Worm (Caenorhabditis elegans): ENCODE data around the gene ZC504.1.
A peak's percentile ranks its signal among the peaks of the same experiment; 100 is the strongest.

ZC504.1 gene

ce11 chrX:10396509-10397292 is 10.2 kb upstream of the ZC504.1 start, which contains the start of gene pkn-1 (continued):
- TF ChIP-seq jun-1 (tag; optimal IDR thresholded peaks at IDR 0.05) = no peak

ce11 chrX:10401118-10401517 is 5.8 kb upstream of the ZC504.1 start:
- TF ChIP-seq unc-62 (GFP tag; optimal IDR thresholded peaks at IDR 0.05 in 1 of 2) (peak in 1 of 2 experiments; percentile 91), unc-62 (tag; optimal IDR thresholded peaks at IDR 0.05) (no peak), ceh-28 (tag; optimal IDR thresholded peaks at IDR 0.05) (no peak)

ce11 chrX:10404051-10404450 is 2.9 kb upstream of the ZC504.1 start:
- TF ChIP-seq unc-62 (GFP tag; optimal IDR thresholded peaks at IDR 0.05 in 1 of 2) (peak in 1 of 2 experiments; percentile 98), unc-62 (tag; optimal IDR thresholded peaks at IDR 0.05) (no peak), Y48G9A.11 (GFP tag; IDR thresholded peaks at IDR 0.05) (no peak)

ce11 chrX:10406203-10406602 is 747 bp upstream of the ZC504.1 start, which contains the start of gene gur-3:
gur-3 (minus strand) TSS chrX:10406303.
- no peak for TF ChIP-seq dmd-6 (GFP tag; IDR thresholded peaks at IDR 0.05)
- TF ChIP-seq T20F7.1 (GFP tag; optimal IDR thresholded peaks at IDR 0.05) = no peak
- TF ChIP-seq aha-1 (tag) = no peak
- TF ChIP-seq mep-1 (tag; optimal IDR thresholded peaks at IDR 0.05) = no peak
- no peak for TF ChIP-seq ces-1 (GFP tag; optimal IDR thresholded peaks at IDR 0.05)
- no peak for TF ChIP-seq ceh-82 (tag; optimal IDR thresholded peaks at IDR 0.05)

ce11 chrX:10410539-10410938 is 3.6 kb downstream of the ZC504.1 start:
- TF ChIP-seq madf-9 (GFP tag; conservative IDR thresholded peaks at IDR 0.05) (no peak), mxl-2 (GFP tag; conservative IDR thresholded peaks at IDR 0.05) (no peak), lin-29 (GFP tag; IDR thresholded peaks at IDR 0.05) (no peak), mxl-3 (GFP tag; optimal IDR thresholded peaks at IDR 0.05) (no peak), ceh-82 (tag; optimal IDR thresholded peaks at IDR 0.05) (no peak), zfp-3 (GFP tag; conservative IDR thresholded peaks at IDR 0.05) (no peak), duxl-1 (tag; optimal IDR thresholded peaks at IDR 0.05; ENCODE audit: poor library complexity) (no peak)

- no peak for TF ChIP-seq unc-39 (tag; optimal IDR thresholded peaks at IDR 0.05)
- peak in 1 of 2 experiments; percentile 53 for TF ChIP-seq unc-62 (GFP tag; optimal IDR thresholded peaks at IDR 0.05 in 1 of 2)
- TF ChIP-seq unc-62 (tag; optimal IDR thresholded peaks at IDR 0.05) = no peak
Observed at ce11 chrX:10412425-10412824, 5.5 kb downstream of the ZC504.1 start, which contains the start of gene acr-8. acr-8 (plus strand) TSS chrX:10412725.

- TF ChIP-seq ZK546.5 (tag; optimal IDR thresholded peaks at IDR 0.05) = no peak
- TF ChIP-seq daf-8 (GFP tag; IDR thresholded peaks at IDR 0.05) = no peak
- no peak for TF ChIP-seq ceh-62 (tag; optimal IDR thresholded peaks at IDR 0.05)
- TF ChIP-seq madf-5 (GFP tag; IDR thresholded peaks at IDR 0.05) = no peak
- no peak for TF ChIP-seq saeg-2 (GFP tag; IDR thresholded peaks at IDR 0.05)
- TF ChIP-seq ceh-28 (tag; optimal IDR thresholded peaks at IDR 0.05) = no peak
- TF ChIP-seq nhr-77 (tag; optimal IDR thresholded peaks at IDR 0.05) = peak; percentile 51
- no peak for TF ChIP-seq ama-1 (optimal IDR thresholded peaks at IDR 0.05)
- TF ChIP-seq ces-1 (GFP tag; optimal IDR thresholded peaks at IDR 0.05) = no peak
- no peak for TF ChIP-seq zfp-2 (tag; optimal IDR thresholded peaks at IDR 0.05)
- TF ChIP-seq mdt-29 (GFP tag; IDR thresholded peaks at IDR 0.05) = no peak
- TF ChIP-seq spr-3 (GFP tag; optimal IDR thresholded peaks at IDR 0.05) = no peak
- TF ChIP-seq aha-1 (tag) = no peak
- TF ChIP-seq tag-97 (GFP tag; IDR thresholded peaks at IDR 0.05) = no peak
- no peak for TF ChIP-seq nhr-48 (tag; optimal IDR thresholded peaks at IDR 0.05)
- TF ChIP-seq lin-38 (GFP tag; IDR thresholded peaks at IDR 0.05) = no peak
- no peak for TF ChIP-seq F26F4.8 (GFP tag; conservative IDR thresholded peaks at IDR 0.05)
- no peak for TF ChIP-seq T26A8.4 (GFP tag; IDR thresholded peaks at IDR 0.05)
- TF ChIP-seq pha-4 (GFP tag; IDR thresholded peaks at IDR 0.05) = no peak
- TF ChIP-seq pha-4 (tag; optimal IDR thresholded peaks at IDR 0.05) = peak; percentile 94
- TF ChIP-seq daf-19 (GFP tag; conservative IDR thresholded peaks at IDR 0.05) = no peak
- TF ChIP-seq mep-1 (tag; optimal IDR thresholded peaks at IDR 0.05) = no peak
- peak; percentile 84 for TF ChIP-seq mes-2 (tag; optimal IDR thresholded peaks at IDR 0.05; ENCODE audit: poor library complexity, severe bottlenecking)
- TF ChIP-seq jun-1 (tag; optimal IDR thresholded peaks at IDR 0.05) = no peak
- no peak for TF ChIP-seq nhr-102 (tag; optimal IDR thresholded peaks at IDR 0.05)
Observed at ce11 chrX:10419743-10420142, 12.8 kb downstream of the ZC504.1 start, which contains the start of gene cdk-11.2. cdk-11.2 (minus strand) TSS chrX:10419765.
